Worm (Caenorhabditis elegans) whole organism, L4 larva: ENCODE data around the gene srh-272.
A peak's percentile ranks its signal among the peaks of the same experiment; 100 is the strongest.

ENCODE experiments used
- nhr-11 ChIP-seq: fragments of 150-350 bp; optimal IDR thresholded peaks from 2 replicates; lab custom pipeline; 2014; ENCODE audit warnings: missing biosample characterization, missing genetic modification characterization
- nhr-28 ChIP-seq: fragments of 150-350 bp; optimal IDR thresholded peaks from 2 replicates; lab custom pipeline; 2014; ENCODE audit warnings: missing biosample characterization, missing genetic modification characterization
- ztf-11 ChIP-seq: fragments of 150-350 bp; optimal IDR thresholded peaks from 2 replicates; lab custom pipeline; 2014; ENCODE audit warnings: missing biosample characterization, missing genetic modification characterization

- TF ChIP-seq nhr-28 (tag; lab: Kevin White, UChicago) (peak; percentile 23), nhr-11 (tag; lab: Kevin White, UChicago) (no peak), ztf-11 (tag; lab: Kevin White, UChicago) (no peak)
Observed at ce11 chrV:2891927-2892326, 28.8 kb downstream of the srh-272 start, which contains the start of gene F37B4.15.
